Worm (Caenorhabditis elegans) whole organism, mixed stage, embryonic: ENCODE results near the gene F28A10.7.
"Not testable (repeated sequence)": the region's sequence is repeated elsewhere in the genome, so short reads cannot be mapped to it uniquely, and the experiment has no call there.

Experiments used
- M03D4.4 ChIP-seq: sonication (generic microtip); optimal IDR thresholded peaks from 2 replicates; lab custom pipeline; 2017; ENCODE audit warnings: mild to moderate bottlenecking, missing genetic modification characterization, missing compliant biosample characterization
- bed-3 ChIP-seq: fragments of 200-800 bp; sonication (Bioruptor generic); optimal IDR thresholded peaks from 3 replicates; lab custom pipeline; 2018; ENCODE audit warnings: mild to moderate bottlenecking, missing genetic modification characterization, moderate library complexity, missing compliant biosample characterization
- blmp-1 ChIP-seq: fragments of 150-350 bp; optimal IDR thresholded peaks from 2 replicates; lab custom pipeline; 2014; ENCODE audit warnings: missing biosample characterization, missing genetic modification characterization
- ceh-39 ChIP-seq: fragments of 150-350 bp; optimal IDR thresholded peaks from 2 replicates; lab custom pipeline; 2014; ENCODE audit warnings: missing biosample characterization, missing genetic modification characterization
- ceh-43 ChIP-seq: fragments of 200-800 bp; sonication (Bioruptor generic); optimal IDR thresholded peaks from 2 replicates; lab custom pipeline; 2018; ENCODE audit warnings: mild to moderate bottlenecking, missing genetic modification characterization, moderate library complexity, missing compliant biosample characterization
- ceh-83 ChIP-seq: fragments of 200-800 bp; sonication (Bioruptor generic); optimal IDR thresholded peaks from 2 replicates; lab custom pipeline; 2018; ENCODE audit warnings: mild to moderate bottlenecking, missing genetic modification characterization, missing compliant biosample characterization
- ces-1 ChIP-seq: fragments of 150-350 bp; optimal IDR thresholded peaks from 2 replicates; lab custom pipeline; 2014; ENCODE audit warnings: missing biosample characterization, missing genetic modification reagents, missing genetic modification characterization
- cnd-1 ChIP-seq: fragments of 200-800 bp; sonication (Bioruptor generic); optimal IDR thresholded peaks from 2 replicates; lab custom pipeline; 2018; ENCODE audit warnings: mild to moderate bottlenecking, missing genetic modification characterization, missing compliant biosample characterization
- drap-1 ChIP-seq: fragments of 200-800 bp; sonication (Bioruptor generic); optimal IDR thresholded peaks from 3 replicates; lab custom pipeline; 2018; ENCODE audit warnings: mild to moderate bottlenecking, missing genetic modification characterization, missing compliant biosample characterization
- elt-3 ChIP-seq: fragments of 150-350 bp; optimal IDR thresholded peaks from 2 replicates; lab custom pipeline; 2014; ENCODE audit warnings: missing biosample characterization, missing genetic modification characterization
- flh-1 ChIP-seq: fragments of 200-800 bp; sonication (Bioruptor generic); optimal IDR thresholded peaks from 2 replicates; lab custom pipeline; 2018; ENCODE audit warnings: mild to moderate bottlenecking, missing genetic modification characterization, moderate library complexity, missing compliant biosample characterization
- ham-2 ChIP-seq: fragments of 200-800 bp; sonication (Bioruptor generic); optimal IDR thresholded peaks from 2 replicates; lab custom pipeline; 2018; ENCODE audit warnings: mild to moderate bottlenecking, missing genetic modification characterization, missing compliant biosample characterization
- hlh-1 ChIP-seq: fragments of 150-350 bp; optimal IDR thresholded peaks from 2 replicates; lab custom pipeline; 2014; ENCODE audit warnings: missing biosample characterization, missing genetic modification reagents, missing genetic modification characterization
- lin-13 ChIP-seq: fragments of 150-350 bp; optimal IDR thresholded peaks from 2 replicates; lab custom pipeline; 2014; ENCODE audit warnings: missing biosample characterization, missing genetic modification characterization
- lin-32 ChIP-seq: fragments of 200-800 bp; sonication (Bioruptor generic); optimal IDR thresholded peaks from 2 replicates; lab custom pipeline; 2018; ENCODE audit warnings: mild to moderate bottlenecking, missing genetic modification characterization, missing compliant biosample characterization
- lsy-2 ChIP-seq: fragments of 150-350 bp; optimal IDR thresholded peaks from 2 replicates; lab custom pipeline; 2014; ENCODE audit warnings: missing biosample characterization, missing genetic modification characterization
- mab-5 ChIP-seq: fragments of 150-350 bp; optimal IDR thresholded peaks from 2 replicates; lab custom pipeline; 2014; ENCODE audit warnings: missing biosample characterization, missing genetic modification characterization
- mep-1 ChIP-seq: fragments of 150-350 bp; optimal IDR thresholded peaks from 2 replicates; lab custom pipeline; 2017; ENCODE audit warnings: missing biosample characterization, missing genetic modification reagents, missing genetic modification characterization, inconsistent platforms
- mls-2 ChIP-seq: sonication (generic microtip); optimal IDR thresholded peaks from 2 replicates; lab custom pipeline; 2016; ENCODE audit warnings: mild to moderate bottlenecking, missing genetic modification characterization, moderate library complexity, missing compliant biosample characterization
- nhr-12 ChIP-seq: fragments of 150-350 bp; optimal IDR thresholded peaks from 2 replicates; lab custom pipeline; 2014; ENCODE audit warnings: missing biosample characterization, missing genetic modification characterization
- nhr-2 ChIP-seq: fragments of 150-350 bp; optimal IDR thresholded peaks from 2 replicates; lab custom pipeline; 2014; ENCODE audit warnings: missing biosample characterization, missing genetic modification characterization
- nhr-237 ChIP-seq: fragments of 150-350 bp; optimal IDR thresholded peaks from 2 replicates; lab custom pipeline; 2014; ENCODE audit warnings: missing biosample characterization, missing genetic modification characterization
- nhr-28 ChIP-seq: fragments of 150-350 bp; optimal IDR thresholded peaks from 2 replicates; lab custom pipeline; 2014; ENCODE audit warnings: missing biosample characterization, missing genetic modification characterization
- nhr-76 ChIP-seq: sonication (generic microtip); optimal IDR thresholded peaks from 2 replicates; lab custom pipeline; 2017; ENCODE audit warnings: missing biosample characterization, missing genetic modification characterization
- pha-4 ChIP-seq: fragments of 150-350 bp; optimal IDR thresholded peaks from 2 replicates; lab custom pipeline; 2018; ENCODE audit warnings: missing biosample characterization, missing genetic modification reagents, missing genetic modification characterization
- sem-2 ChIP-seq: fragments of 200-800 bp; sonication (Bioruptor generic); optimal IDR thresholded peaks from 2 replicates; lab custom pipeline; 2018; ENCODE audit warnings: mild to moderate bottlenecking, missing genetic modification characterization, missing compliant biosample characterization
- snpc-4 ChIP-seq: fragments of 150-350 bp; optimal IDR thresholded peaks from 2 replicates; lab custom pipeline; 2014; ENCODE audit warnings: missing biosample characterization, missing genetic modification characterization
- unc-39 ChIP-seq: fragments of 150-350 bp; optimal IDR thresholded peaks from 2 replicates; lab custom pipeline; 2014; ENCODE audit warnings: missing biosample characterization, missing genetic modification characterization
- unc-62 ChIP-seq: fragments of 150-350 bp; optimal IDR thresholded peaks from 2 replicates; lab custom pipeline; 2014; ENCODE audit warnings: missing biosample characterization, missing genetic modification reagents, missing genetic modification characterization
- zip-8 ChIP-seq: fragments of 150-350 bp; optimal IDR thresholded peaks from 2 replicates; lab custom pipeline; 2014; ENCODE audit warnings: missing biosample characterization, missing genetic modification characterization

Gene F28A10.7

DNA sequence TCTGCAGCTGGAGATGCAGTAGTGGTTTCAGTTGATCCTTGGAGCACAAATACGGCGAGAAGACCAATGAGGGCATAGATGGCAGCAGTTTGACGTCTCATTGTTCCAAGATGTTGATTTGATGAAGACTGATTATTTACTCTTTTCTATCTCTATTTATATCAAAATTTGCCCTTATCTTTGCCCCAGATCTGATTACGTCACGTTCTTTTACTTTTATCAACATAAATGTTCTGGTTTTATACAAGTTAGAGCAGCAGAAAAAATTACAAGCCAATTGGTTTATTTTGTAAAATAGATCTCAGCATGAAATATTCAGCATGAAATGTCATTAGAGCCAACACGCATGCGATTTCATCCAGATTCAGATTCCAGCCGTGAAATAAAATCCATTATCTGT is 22.8 kb downstream of the F28A10.7 start, which contains the start of gene msrp-4:
Gene msrp-4 (minus strand): TSS at position 101 of the 400 bp plus-strand sequence.
- TF ChIP-seq sem-2 (GFP tag; lab: Kevin White, UChicago); zip-8 (tag; lab: Kevin White, UChicago); lsy-2 (tag; lab: Kevin White, UChicago): not testable (repeated sequence)

DNA sequence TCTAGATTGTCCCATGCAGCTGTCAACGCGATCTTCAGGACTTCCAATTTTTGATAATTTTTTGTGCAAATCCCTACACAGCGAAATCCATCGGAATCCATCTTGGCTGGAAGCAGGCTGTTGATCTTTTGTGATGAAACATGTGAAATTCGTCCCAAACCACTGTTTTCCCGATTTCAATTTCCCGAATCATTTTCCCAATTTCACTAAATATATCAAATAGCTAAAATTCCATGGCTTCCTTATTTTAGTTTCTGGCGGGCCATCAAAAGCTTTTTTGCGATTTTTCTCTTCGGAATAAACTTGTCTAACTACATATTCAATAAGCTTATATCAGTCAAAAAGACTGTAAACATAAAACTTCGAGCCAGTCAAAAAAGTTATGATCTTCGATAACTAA is 24.0 kb downstream of the F28A10.7 start, which contains the start of gene F46F5.8:
Gene F46F5.8 (minus strand): TSS at position 101 of the 400 bp plus-strand sequence.
- TF ChIP-seq nhr-76 (tag; lab: Kevin White, UChicago) (no peak), nhr-2 (tag; lab: Kevin White, UChicago) (no peak), ces-1 (GFP tag; lab: Kevin White, UChicago) (no peak)

DNA sequence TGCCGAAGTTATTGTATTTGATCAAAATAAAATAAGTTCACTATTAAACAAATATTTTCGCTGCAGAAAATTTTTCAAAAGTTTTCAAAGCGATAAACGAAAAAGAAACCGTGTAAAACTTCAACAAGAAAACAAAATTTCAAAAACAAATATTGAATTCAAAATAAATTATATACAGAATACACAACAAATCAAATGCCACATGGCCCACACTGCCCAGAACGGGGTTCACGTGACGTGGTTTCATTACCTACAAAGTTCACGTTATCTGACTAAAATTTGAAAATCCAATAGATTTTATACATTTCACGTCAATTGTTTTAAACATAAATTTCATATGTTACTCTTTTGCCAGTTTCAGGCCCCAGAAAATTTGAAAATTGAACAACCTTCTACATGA is 25.0 kb downstream of the F28A10.7 start, which contains the start of gene F46F5.7:
Gene F46F5.7 (minus strand): TSS at position 101 of the 400 bp plus-strand sequence.
- no peak for TF ChIP-seq ham-2 (GFP tag; lab: Kevin White, UChicago)
- TF ChIP-seq zip-8 (tag; lab: Kevin White, UChicago) = no peak
- TF ChIP-seq ceh-43 = no peak
- no peak for TF ChIP-seq lin-32 (GFP tag; lab: Kevin White, UChicago)

DNA sequence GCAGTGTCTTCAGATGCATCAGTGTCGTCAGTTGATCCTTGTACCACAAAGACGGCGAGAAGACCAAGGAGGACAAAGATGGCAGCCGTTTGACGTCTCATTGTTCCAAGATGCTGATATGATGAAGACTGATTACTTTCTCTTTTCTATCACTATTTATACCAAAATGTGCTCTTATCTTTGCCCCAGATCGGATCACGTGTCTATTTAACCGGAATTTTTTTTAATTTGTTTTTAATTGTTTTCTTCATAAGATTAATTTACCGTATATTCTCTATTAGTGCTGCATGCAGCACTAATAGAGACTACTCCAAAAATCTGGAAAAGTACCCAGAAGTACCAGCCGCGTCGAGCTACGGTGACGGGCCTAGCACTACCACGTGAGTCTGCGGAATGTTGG is 30.8 kb downstream of the F28A10.7 start, which contains the start of gene msrp-3:
Gene msrp-3 (minus strand): TSS at position 101 of the 400 bp plus-strand sequence.
- TF ChIP-seq unc-62 (GFP tag; lab: Kevin White, UChicago) (no peak), lin-13 (no peak), ceh-43 (no peak), ceh-83 (GFP tag; lab: Kevin White, UChicago) (no peak), pha-4 (no peak), drap-1 (no peak), lin-32 (GFP tag; lab: Kevin White, UChicago) (no peak), nhr-12 (tag; lab: Kevin White, UChicago) (no peak), nhr-2 (tag; lab: Kevin White, UChicago) (no peak), mab-5 (tag; lab: Kevin White, UChicago) (no peak), elt-3 (tag; lab: Kevin White, UChicago) (no peak), nhr-237 (tag; lab: Kevin White, UChicago) (no peak), mep-1 (tag; lab: Kevin White, UChicago) (no peak), snpc-4 (tag; lab: Kevin White, UChicago) (no peak), blmp-1 (no peak), mls-2 (no peak), nhr-76 (tag; lab: Kevin White, UChicago) (no peak)

DNA sequence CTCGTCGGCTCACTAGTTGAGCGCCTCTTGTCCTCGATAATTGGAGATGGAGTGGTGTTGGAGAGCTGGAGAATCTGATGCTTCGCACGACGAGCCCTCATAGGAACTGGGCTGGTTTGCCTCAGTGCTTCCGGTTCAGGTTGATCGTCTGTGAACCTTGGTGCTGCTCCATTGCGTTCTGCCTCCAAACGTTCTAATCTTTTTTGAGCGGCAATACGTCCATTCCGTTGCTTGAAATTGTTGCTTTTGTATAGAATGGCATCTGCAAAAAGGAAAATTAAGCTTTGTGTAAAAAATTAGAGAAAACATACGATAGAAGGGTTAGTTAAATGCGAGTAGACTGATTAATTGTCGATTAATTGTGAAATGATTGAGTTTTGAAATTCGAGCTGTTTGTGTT is 32.6 kb downstream of the F28A10.7 start, which contains the start of gene F46F5.5:
Gene F46F5.5 (minus strand): TSS at position 101 of the 400 bp plus-strand sequence.
- TF ChIP-seq cnd-1 (tag; lab: Kevin White, UChicago) (no peak), bed-3 (GFP tag; lab: Kevin White, UChicago) (no peak), ces-1 (GFP tag; lab: Kevin White, UChicago) (no peak), ceh-83 (GFP tag; lab: Kevin White, UChicago) (no peak), ceh-43 (no peak), lsy-2 (tag; lab: Kevin White, UChicago) (no peak), nhr-2 (tag; lab: Kevin White, UChicago) (no peak), ceh-39 (no peak), zip-8 (tag; lab: Kevin White, UChicago) (no peak), elt-3 (tag; lab: Kevin White, UChicago) (no peak), nhr-237 (tag; lab: Kevin White, UChicago) (no peak), nhr-12 (tag; lab: Kevin White, UChicago) (no peak), unc-39 (tag; lab: Kevin White, UChicago) (no peak), ham-2 (GFP tag; lab: Kevin White, UChicago) (no peak), flh-1 (GFP tag; lab: Kevin White, UChicago) (no peak)
- TF ChIP-seq, all 35 proteins: peak for 0

DNA sequence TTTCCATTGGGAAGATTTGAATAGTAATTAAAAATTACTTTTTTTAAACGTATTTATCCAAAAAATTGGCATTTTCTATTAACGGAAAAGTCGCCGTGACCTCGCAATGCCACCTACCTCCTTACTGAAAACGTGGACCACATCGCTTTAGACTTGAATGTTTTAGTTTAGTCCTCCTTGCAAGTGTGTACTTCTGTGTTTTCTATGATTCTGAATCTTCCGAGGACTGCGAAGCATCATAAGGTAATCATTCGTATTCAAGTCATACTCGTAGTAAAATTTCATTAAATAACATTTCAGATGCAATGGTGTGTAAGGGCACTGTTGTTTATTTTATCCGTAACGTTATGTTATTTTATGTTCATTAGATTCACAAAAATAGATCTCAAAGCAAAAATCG is 37.1 kb downstream of the F28A10.7 start, which contains the start of gene F46F5.11:
Gene F46F5.11 (plus strand): TSS at position 301 of the 400 bp plus-strand sequence.
- no peak for TF ChIP-seq ces-1 (GFP tag; lab: Kevin White, UChicago)
- no peak for TF ChIP-seq pha-4
- no peak for TF ChIP-seq unc-39 (tag; lab: Kevin White, UChicago)
- TF ChIP-seq nhr-76 (tag; lab: Kevin White, UChicago) = no peak
- TF ChIP-seq nhr-28 (tag; lab: Kevin White, UChicago) = no peak
- TF ChIP-seq sem-2 (GFP tag; lab: Kevin White, UChicago) = no peak
- no peak for TF ChIP-seq snpc-4 (tag; lab: Kevin White, UChicago)
- TF ChIP-seq hlh-1 (tag; lab: Kevin White, UChicago) = no peak
- TF ChIP-seq elt-3 (tag; lab: Kevin White, UChicago) = no peak
- no peak for TF ChIP-seq M03D4.4 (tag; lab: Kevin White, UChicago)
- no peak for TF ChIP-seq nhr-237 (tag; lab: Kevin White, UChicago)
- no peak for TF ChIP-seq lin-32 (GFP tag; lab: Kevin White, UChicago)
